Worm (Caenorhabditis elegans) whole organism, L1 larva: ENCODE data around the gene cal-5.

ENCODE experiments used
- C04F5.9 ChIP-seq: sonication (generic microtip); optimal IDR thresholded peaks from 2 replicates; lab custom pipeline; 2016; ENCODE audit warnings: missing genetic modification characterization, missing compliant biosample characterization
- C16A3.4 ChIP-seq: fragments of 150-350 bp; optimal IDR thresholded peaks from 2 replicates; lab custom pipeline; 2014; ENCODE audit warnings: missing biosample characterization, missing genetic modification characterization
- Y116A8C.19 ChIP-seq: sonication (generic microtip); optimal IDR thresholded peaks from 2 replicates; lab custom pipeline; 2016; ENCODE audit warnings: missing compliant biosample characterization, missing genetic modification characterization, borderline replicate concordance
- aly-2 ChIP-seq: fragments of 150-350 bp; optimal IDR thresholded peaks from 2 replicates; lab custom pipeline; 2014; ENCODE audit warnings: missing biosample characterization, missing genetic modification characterization
- blmp-1 ChIP-seq: fragments of 150-350 bp; optimal IDR thresholded peaks from 2 replicates; lab custom pipeline; 2014; ENCODE audit warnings: missing biosample characterization, missing genetic modification characterization
- ces-1 ChIP-seq: fragments of 150-350 bp; optimal IDR thresholded peaks from 2 replicates; lab custom pipeline; 2014; ENCODE audit warnings: missing biosample characterization, missing genetic modification reagents, missing genetic modification characterization
- efl-1 ChIP-seq, 4 experiments: fragments of 150-350 bp; optimal IDR thresholded peaks in 3 of 4; peaks in 1 of 4; 1 replicate in 1 of 4; 2 replicates in 3 of 4; lab custom pipeline; 2014; ENCODE audit warnings: missing biosample characterization in 2 of 4, missing genetic modification characterization in 2 of 4, missing genetic modification reagents in 2 of 4
- efl-3 ChIP-seq: fragments of 200-800 bp; sonication (Bioruptor generic); optimal IDR thresholded peaks from 2 replicates; lab custom pipeline; 2018; ENCODE audit warnings: mild to moderate bottlenecking, missing genetic modification characterization, missing compliant biosample characterization
- elt-2 ChIP-seq: sonication (generic microtip); optimal IDR thresholded peaks from 2 replicates; lab custom pipeline; 2016; ENCODE audit warnings: missing genetic modification characterization, mild to moderate bottlenecking, inconsistent platforms, missing compliant biosample characterization, missing genetic modification reagents
- elt-3 ChIP-seq, 6 experiments: fragments of 150-350 bp in 1 of 6; sonication (generic microtip); optimal IDR thresholded peaks; 2 replicates each; lab custom pipeline; 2017 to 2018; ENCODE audit warnings: missing biosample characterization in 6 of 6, missing genetic modification characterization in 6 of 6, inconsistent platforms in 1 of 6
- ets-5 ChIP-seq: fragments of 200-800 bp; sonication (Bioruptor generic); IDR thresholded peaks from 2 replicates; pipeline ENCODE4 v1.3.6; 2022; ENCODE audit warnings: missing genetic modification characterization, missing compliant biosample characterization
- fkh-10 ChIP-seq: sonication (generic microtip); optimal IDR thresholded peaks from 2 replicates; lab custom pipeline; 2017; ENCODE audit warnings: missing biosample characterization, missing genetic modification reagents, missing genetic modification characterization
- fos-1 ChIP-seq: fragments of 150-350 bp; optimal IDR thresholded peaks from 2 replicates; lab custom pipeline; 2014; ENCODE audit warnings: missing biosample characterization, missing genetic modification characterization
- grh-1 ChIP-seq: fragments of 200-800 bp; sonication (Bioruptor generic); IDR thresholded peaks from 2 replicates; pipeline ENCODE4 v1.3.6; 2022; ENCODE audit warnings: missing genetic modification reagents, missing genetic modification characterization, missing compliant biosample characterization
- hpl-2 ChIP-seq: fragments of 150-350 bp; optimal IDR thresholded peaks from 2 replicates; lab custom pipeline; 2014; ENCODE audit warnings: missing biosample characterization, missing genetic modification reagents, missing genetic modification characterization
- lin-14 ChIP-seq: fragments of 200-800 bp; sonication (Bioruptor generic); optimal IDR thresholded peaks from 2 replicates; lab custom pipeline; 2018; ENCODE audit warnings: mild to moderate bottlenecking, missing genetic modification characterization, moderate library complexity, missing compliant biosample characterization
- lin-15B ChIP-seq: fragments of 150-350 bp; sonication (generic microtip); optimal IDR thresholded peaks from 3 replicates; lab custom pipeline; 2014; ENCODE audit warnings: missing biosample characterization, missing genetic modification characterization
- lin-35 ChIP-seq, 2 experiments: fragments of 150-350 bp; optimal IDR thresholded peaks; 2 replicates each; lab custom pipeline; 2014; ENCODE audit warnings: missing biosample characterization in 2 of 2, missing genetic modification characterization in 2 of 2, missing genetic modification reagents in 2 of 2
- lsy-2 ChIP-seq, 2 experiments: fragments of 150-350 bp; optimal IDR thresholded peaks; 2 replicates each; lab custom pipeline; 2014; ENCODE audit warnings: missing biosample characterization in 2 of 2, missing genetic modification characterization in 2 of 2
- mdl-1 ChIP-seq, 2 experiments: fragments of 150-350 bp; optimal IDR thresholded peaks; 2 replicates each; lab custom pipeline; 2014 to 2017; ENCODE audit warnings: missing biosample characterization in 2 of 2, missing genetic modification characterization in 2 of 2, inconsistent platforms in 1 of 2
- nhr-12 ChIP-seq: sonication (generic microtip); optimal IDR thresholded peaks from 2 replicates; lab custom pipeline; 2017; ENCODE audit warnings: missing biosample characterization, missing genetic modification characterization
- nhr-20 ChIP-seq: sonication (generic microtip); optimal IDR thresholded peaks from 2 replicates; lab custom pipeline; 2016; ENCODE audit warnings: mild to moderate bottlenecking, missing genetic modification characterization, missing compliant biosample characterization
- nhr-237 ChIP-seq: fragments of 150-350 bp; optimal IDR thresholded peaks from 2 replicates; lab custom pipeline; 2014; ENCODE audit warnings: missing biosample characterization, missing genetic modification characterization
- nhr-85 ChIP-seq: sonication (generic microtip); peaks from one replicate; lab custom pipeline; 2016; ENCODE audit warnings: missing genetic modification characterization, inconsistent platforms, missing compliant biosample characterization
- skn-1 ChIP-seq: fragments of 150-350 bp; optimal IDR thresholded peaks from 2 replicates; lab custom pipeline; 2014; ENCODE audit warnings: missing biosample characterization, missing genetic modification characterization
- snu-23 ChIP-seq: sonication (generic microtip); optimal IDR thresholded peaks from 2 replicates; lab custom pipeline; 2016; ENCODE audit warnings: missing genetic modification characterization, missing compliant biosample characterization
- sox-4 ChIP-seq: sonication (generic microtip); optimal IDR thresholded peaks from 2 replicates; lab custom pipeline; 2016; ENCODE audit warnings: missing genetic modification characterization, missing compliant biosample characterization
- sptf-1 ChIP-seq: fragments of 150-350 bp; optimal IDR thresholded peaks from 2 replicates; lab custom pipeline; 2014; ENCODE audit warnings: missing biosample characterization, missing genetic modification characterization
- tbx-2 ChIP-seq: sonication (generic microtip); optimal IDR thresholded peaks from 2 replicates; lab custom pipeline; 2016; ENCODE audit warnings: missing genetic modification characterization, missing compliant biosample characterization
- unc-30 ChIP-seq: sonication (generic microtip); optimal IDR thresholded peaks from 2 replicates; lab custom pipeline; 2017; ENCODE audit warnings: missing biosample characterization, missing genetic modification characterization
- unc-62 ChIP-seq: fragments of 150-350 bp; optimal IDR thresholded peaks from 2 replicates; lab custom pipeline; 2014; ENCODE audit warnings: missing biosample characterization, missing genetic modification reagents, missing genetic modification characterization
- unc-86 ChIP-seq: sonication (generic microtip); optimal IDR thresholded peaks from 2 replicates; lab custom pipeline; 2016; ENCODE audit warnings: missing genetic modification characterization, missing compliant biosample characterization
- zag-1 ChIP-seq: fragments of 150-350 bp; optimal IDR thresholded peaks from 2 replicates; lab custom pipeline; 2014; ENCODE audit warnings: missing biosample characterization, missing genetic modification characterization
- ztf-4 ChIP-seq: fragments of 150-350 bp; optimal IDR thresholded peaks from 2 replicates; lab custom pipeline; 2014; ENCODE audit warnings: missing biosample characterization, missing genetic modification characterization

cal-5 gene

ce11 chrX:5117571-5117970 lies 39.8 kb upstream of the cal-5 start:
- TF ChIP-seq unc-30 (tag; lab: Kevin White, UChicago) (no peak), lin-14 (peak; percentile 81), tbx-2 (tag; lab: Kevin White, UChicago) (peak; percentile 41), fkh-10 (peak; percentile 93), nhr-237 (tag; lab: Kevin White, UChicago) (no peak), snu-23 (GFP tag; lab: Kevin White, UChicago) (no peak), ces-1 (peak; percentile 94), lsy-2 (tag; optimal IDR thresholded peaks at IDR 0.05; lab: Kevin White, UChicago) (peak; percentile 11 to 52), zag-1 (tag; lab: Kevin White, UChicago) (no peak), sox-4 (tag; lab: Kevin White, UChicago) (no peak)

ce11 chrX:5116816-5117459 lies 39.2 kb upstream of the cal-5 start, which contains the start of gene apl-1:
apl-1 (minus strand) TSS chrX:5116866.
- TF ChIP-seq lin-35 (GFP tag; optimal IDR thresholded peaks at IDR 0.05; lab: Kevin White, UChicago): peak in 1 of 2 experiments; percentile 22
- no peak for TF ChIP-seq snu-23 (GFP tag; lab: Kevin White, UChicago)
- TF ChIP-seq C04F5.9 (tag; lab: Kevin White, UChicago): no peak
- peak in 1 of 6 experiments; percentile 58 for TF ChIP-seq elt-3 (tag; optimal IDR thresholded peaks at IDR 0.05; lab: Kevin White, UChicago)
- no peak for TF ChIP-seq ets-5
- TF ChIP-seq Y116A8C.19 (tag; lab: Kevin White, UChicago): no peak
- TF ChIP-seq blmp-1 (tag; lab: Kevin White, UChicago): peak; percentile 89
- TF ChIP-seq efl-1 (optimal IDR thresholded peaks at IDR 0.05; lab: Kevin White, UChicago): no peak
- peak in 1 of 2 experiments; percentile 43 for TF ChIP-seq efl-1 (GFP tag; optimal IDR thresholded peaks at IDR 0.05 in 1 of 2; lab: Kevin White, UChicago)
- TF ChIP-seq nhr-85: peak; percentile 30
- peak; percentile 21 for TF ChIP-seq nhr-20 (tag; lab: Kevin White, UChicago)
- no peak for TF ChIP-seq unc-62 (GFP tag; lab: Kevin White, UChicago)
- peak in 1 of 2 experiments; percentile 26 for TF ChIP-seq lsy-2 (tag; optimal IDR thresholded peaks at IDR 0.05; lab: Kevin White, UChicago)
- peak in 1 of 2 experiments; percentile 31 for TF ChIP-seq mdl-1 (tag; optimal IDR thresholded peaks at IDR 0.05; lab: Kevin White, UChicago)
- TF ChIP-seq, all 84 proteins: peak for 8

ce11 chrX:5116180-5116579 lies 38.4 kb upstream of the cal-5 start:
- TF ChIP-seq efl-3 (GFP tag; lab: Kevin White, UChicago) (no peak), nhr-85 (peak; percentile 64)
- TF ChIP-seq, all 84 proteins: peak for 1

ce11 chrX:5115511-5115910 lies 37.8 kb upstream of the cal-5 start:
- TF ChIP-seq grh-1 (GFP tag; lab: Robert Waterston, UW) (no peak), hpl-2 (GFP tag; lab: Kevin White, UChicago) (no peak), lin-14 (peak; percentile 44)

- TF ChIP-seq nhr-237 (tag; lab: Kevin White, UChicago) (no peak), fos-1 (tag; lab: Kevin White, UChicago) (no peak)
- TF ChIP-seq, all 84 proteins: peak for 0
Observed at ce11 chrX:5111894-5112293, 34.1 kb upstream of the cal-5 start.

ce11 chrX:5109130-5109529 lies 31.4 kb upstream of the cal-5 start, which contains the start of gene C42D8.1:
C42D8.1 (plus strand) TSS chrX:5109506.
- TF ChIP-seq nhr-12 (tag; lab: Kevin White, UChicago): no peak
- peak; percentile 81 for TF ChIP-seq elt-2 (tag; lab: Kevin White, UChicago)

- TF ChIP-seq grh-1 (GFP tag; lab: Robert Waterston, UW) (no peak), skn-1 (no peak), sptf-1 (tag; lab: Kevin White, UChicago) (no peak), C16A3.4 (tag; lab: Kevin White, UChicago) (no peak), aly-2 (no peak), lin-15B (tag; lab: Kevin White, UChicago) (no peak), unc-86 (tag; lab: Kevin White, UChicago) (no peak), unc-30 (tag; lab: Kevin White, UChicago) (no peak), ztf-4 (tag; lab: Kevin White, UChicago) (no peak), lin-35 (GFP tag; optimal IDR thresholded peaks at IDR 0.05; lab: Kevin White, UChicago) (no peak)
Observed at ce11 chrX:5106942-5107341, 29.2 kb upstream of the cal-5 start, which contains the start of gene C42D8.9. C42D8.9 (minus strand) TSS chrX:5107042.
